Worm (Caenorhabditis elegans) whole organism, mixed stage, embryonic: ENCODE measurements around the gene pals-25.

Experiments
- M03D4.4 ChIP-seq: sonication (generic microtip); optimal IDR thresholded peaks from 2 replicates; lab custom pipeline; 2017; ENCODE audit warnings: mild to moderate bottlenecking, missing genetic modification characterization, missing compliant biosample characterization
- blmp-1 ChIP-seq: fragments of 150-350 bp; optimal IDR thresholded peaks from 2 replicates; lab custom pipeline; 2014; ENCODE audit warnings: missing biosample characterization, missing genetic modification characterization
- ceh-39 ChIP-seq: fragments of 150-350 bp; optimal IDR thresholded peaks from 2 replicates; lab custom pipeline; 2014; ENCODE audit warnings: missing biosample characterization, missing genetic modification characterization
- cnd-1 ChIP-seq: fragments of 200-800 bp; sonication (Bioruptor generic); optimal IDR thresholded peaks from 2 replicates; lab custom pipeline; 2018; ENCODE audit warnings: mild to moderate bottlenecking, missing genetic modification characterization, missing compliant biosample characterization
- ham-2 ChIP-seq: fragments of 200-800 bp; sonication (Bioruptor generic); optimal IDR thresholded peaks from 2 replicates; lab custom pipeline; 2018; ENCODE audit warnings: mild to moderate bottlenecking, missing genetic modification characterization, missing compliant biosample characterization
- lsy-2 ChIP-seq: fragments of 150-350 bp; optimal IDR thresholded peaks from 2 replicates; lab custom pipeline; 2014; ENCODE audit warnings: missing biosample characterization, missing genetic modification characterization
- mab-5 ChIP-seq: fragments of 150-350 bp; optimal IDR thresholded peaks from 2 replicates; lab custom pipeline; 2014; ENCODE audit warnings: missing biosample characterization, missing genetic modification characterization
- mep-1 ChIP-seq: fragments of 150-350 bp; optimal IDR thresholded peaks from 2 replicates; lab custom pipeline; 2017; ENCODE audit warnings: missing biosample characterization, missing genetic modification reagents, missing genetic modification characterization, inconsistent platforms
- nhr-12 ChIP-seq: fragments of 150-350 bp; optimal IDR thresholded peaks from 2 replicates; lab custom pipeline; 2014; ENCODE audit warnings: missing biosample characterization, missing genetic modification characterization
- pha-4 ChIP-seq: fragments of 150-350 bp; optimal IDR thresholded peaks from 2 replicates; lab custom pipeline; 2018; ENCODE audit warnings: missing biosample characterization, missing genetic modification reagents, missing genetic modification characterization
- snpc-4 ChIP-seq: fragments of 150-350 bp; optimal IDR thresholded peaks from 2 replicates; lab custom pipeline; 2014; ENCODE audit warnings: missing biosample characterization, missing genetic modification characterization
- unc-39 ChIP-seq: fragments of 150-350 bp; optimal IDR thresholded peaks from 2 replicates; lab custom pipeline; 2014; ENCODE audit warnings: missing biosample characterization, missing genetic modification characterization
- unc-62 ChIP-seq: fragments of 150-350 bp; optimal IDR thresholded peaks from 2 replicates; lab custom pipeline; 2014; ENCODE audit warnings: missing biosample characterization, missing genetic modification reagents, missing genetic modification characterization
- zip-8 ChIP-seq: fragments of 150-350 bp; optimal IDR thresholded peaks from 2 replicates; lab custom pipeline; 2014; ENCODE audit warnings: missing biosample characterization, missing genetic modification characterization

DNA sequence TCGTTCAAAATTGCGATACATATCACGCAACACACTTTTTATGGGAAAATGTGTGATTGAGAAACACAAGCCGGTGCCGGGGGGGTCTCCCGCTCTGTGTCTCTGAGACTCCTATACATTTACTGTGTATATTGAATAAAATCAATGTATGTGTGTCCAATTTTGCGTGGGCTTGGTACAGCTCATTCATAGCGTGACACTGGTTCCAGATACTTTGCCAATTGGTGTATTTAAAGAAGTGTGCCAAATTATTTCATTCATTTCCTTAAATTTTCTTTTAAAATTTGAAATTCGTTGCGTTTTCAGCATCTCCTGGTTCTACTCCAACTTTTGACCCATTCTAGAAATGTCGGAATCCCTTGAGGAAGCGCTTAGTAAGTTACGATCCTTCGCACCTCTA is 17.1 kb upstream of the pals-25 start, which contains the start of gene C29F9.5:
- no peak for TF ChIP-seq nhr-12 (tag; lab: Kevin White, UChicago)
- TF ChIP-seq ceh-39 (tag; lab: Kevin White, UChicago) = no peak
- no peak for TF ChIP-seq zip-8 (tag; lab: Kevin White, UChicago)
- TF ChIP-seq blmp-1 (tag; lab: Kevin White, UChicago) = no peak
- no peak for TF ChIP-seq pha-4
- no peak for TF ChIP-seq lsy-2 (tag; lab: Kevin White, UChicago)
- TF ChIP-seq M03D4.4 (tag; lab: Kevin White, UChicago) = no peak
- no peak for TF ChIP-seq snpc-4 (tag; lab: Kevin White, UChicago)
- TF ChIP-seq mep-1 (tag; lab: Kevin White, UChicago) = no peak
- TF ChIP-seq unc-39 = no peak
- no peak for TF ChIP-seq cnd-1 (tag; lab: Kevin White, UChicago)
- no peak for TF ChIP-seq ham-2 (GFP tag; lab: Kevin White, UChicago)
- TF ChIP-seq mab-5 (tag; lab: Kevin White, UChicago) = no peak
- no peak for TF ChIP-seq unc-62 (GFP tag; lab: Kevin White, UChicago)
